Worm (Caenorhabditis elegans) whole organism, L4 larva: ENCODE measurements around the gene W06G6.20.

Source experiments
- D1046.2 ChIP-seq: fragments of 200-800 bp; sonication (Bioruptor generic); IDR thresholded peaks from 2 replicates; pipeline ENCODE4 v1.3.6; 2022; ENCODE audit warnings: missing genetic modification characterization, missing compliant biosample characterization
- F26F4.8 ChIP-seq: fragments of 200-800 bp; sonication (Bioruptor generic); conservative IDR thresholded peaks from 2 replicates; pipeline ENCODE4 v1.3.6; 2022; ENCODE audit warnings: missing genetic modification characterization, missing compliant biosample characterization
- F37D6.2 ChIP-seq: sonication (generic microtip); optimal IDR thresholded peaks from 2 replicates; lab custom pipeline; 2016; ENCODE audit warnings: mild to moderate bottlenecking, missing genetic modification characterization, missing compliant biosample characterization
- F49E8.2 ChIP-seq: sonication (generic microtip); optimal IDR thresholded peaks from 2 replicates; lab custom pipeline; 2016; ENCODE audit warnings: missing compliant biosample characterization, mild to moderate bottlenecking, missing genetic modification characterization, borderline replicate concordance
- Y105C5A.15 ChIP-seq: fragments of 200-800 bp; sonication (Bioruptor generic); IDR thresholded peaks from 2 replicates; pipeline ENCODE4 v1.3.6; 2022; ENCODE audit warnings: missing genetic modification characterization, missing compliant biosample characterization
- Y48G9A.11 ChIP-seq: fragments of 200-800 bp; sonication (Bioruptor generic); IDR thresholded peaks from 2 replicates; pipeline ENCODE4 v1.3.6; 2022; ENCODE audit warnings: missing genetic modification reagents, missing genetic modification characterization, missing compliant biosample characterization
- Y5F2A.4 ChIP-seq: fragments of 200-800 bp; sonication (Bioruptor generic); optimal IDR thresholded peaks from 2 replicates; lab custom pipeline; 2018; ENCODE audit warnings: mild to moderate bottlenecking, missing genetic modification characterization, missing compliant biosample characterization
- Y75B8A.6 ChIP-seq: fragments of 200-800 bp; sonication (Bioruptor generic); IDR thresholded peaks from 2 replicates; pipeline ENCODE4 v1.3.6; 2022; ENCODE audit warnings: missing genetic modification reagents, missing genetic modification characterization, missing compliant biosample characterization
- ZK546.5 ChIP-seq, 2 experiments: sonication (generic microtip); optimal IDR thresholded peaks; 2 replicates each; lab custom pipeline; 2017; ENCODE audit warnings: missing biosample characterization in 2 of 2, missing genetic modification characterization in 2 of 2
- attf-4 ChIP-seq: sonication (generic microtip); optimal IDR thresholded peaks from 3 replicates; lab custom pipeline; 2017; ENCODE audit warnings: missing biosample characterization, missing genetic modification characterization
- cey-2 ChIP-seq: sonication (generic microtip); optimal IDR thresholded peaks from 3 replicates; lab custom pipeline; 2017; ENCODE audit warnings: missing genetic modification characterization, mild to moderate bottlenecking, missing compliant biosample characterization, antibody characterized with exemption, borderline replicate concordance; ENCODE audit not compliant: insufficient read depth
- daf-12 ChIP-seq: fragments of 150-350 bp; optimal IDR thresholded peaks from 2 replicates; lab custom pipeline; 2014; ENCODE audit warnings: missing biosample characterization, missing genetic modification reagents, missing genetic modification characterization
- dpl-1 ChIP-seq: fragments of 150-350 bp; optimal IDR thresholded peaks from 2 replicates; lab custom pipeline; 2014; ENCODE audit warnings: missing biosample characterization, missing genetic modification reagents, missing genetic modification characterization
- duxl-1 ChIP-seq: sonication (generic microtip); optimal IDR thresholded peaks from 2 replicates; lab custom pipeline; 2016; ENCODE audit warnings: mild to moderate bottlenecking, missing genetic modification characterization, moderate library complexity, missing compliant biosample characterization; ENCODE audit not compliant: poor library complexity
- dve-1 ChIP-seq: sonication (generic microtip); optimal IDR thresholded peaks from 2 replicates; lab custom pipeline; 2017; ENCODE audit warnings: antibody characterized with exemption, mild to moderate bottlenecking, missing genetic modification characterization, missing compliant biosample characterization; ENCODE audit not compliant: insufficient read depth
- egl-43 ChIP-seq: fragments of 200-800 bp; sonication (Bioruptor generic); IDR thresholded peaks from 2 replicates; pipeline ENCODE4 v1.3.6; 2022; ENCODE audit warnings: missing genetic modification reagents, missing genetic modification characterization, missing compliant biosample characterization
- fkh-10 ChIP-seq: fragments of 150-350 bp; optimal IDR thresholded peaks from 2 replicates; lab custom pipeline; 2014; ENCODE audit warnings: missing biosample characterization, missing genetic modification reagents, missing genetic modification characterization
- hif-1 ChIP-seq, 2 experiments: sonication (generic microtip); optimal IDR thresholded peaks; 2 replicates each; lab custom pipeline; 2016 to 2017; ENCODE audit warnings: missing compliant biosample characterization in 2 of 2, missing genetic modification characterization in 2 of 2, missing genetic modification reagents in 2 of 2, missing genotype in 2 of 2, mild to moderate bottlenecking in 1 of 2
- hlh-30 ChIP-seq: sonication (generic microtip); optimal IDR thresholded peaks from 2 replicates; lab custom pipeline; 2017; ENCODE audit warnings: antibody characterized with exemption, mild to moderate bottlenecking, missing genetic modification characterization, missing compliant biosample characterization; ENCODE audit not compliant: insufficient read depth
- lim-7 ChIP-seq: fragments of 200-800 bp; sonication (Bioruptor generic); IDR thresholded peaks from 2 replicates; pipeline ENCODE4 v1.3.6; 2022; ENCODE audit warnings: missing genetic modification characterization, missing compliant biosample characterization
- lin-13 ChIP-seq: fragments of 150-350 bp; optimal IDR thresholded peaks from 2 replicates; lab custom pipeline; 2014; ENCODE audit warnings: missing biosample characterization, missing genetic modification reagents, missing genetic modification characterization
- lin-39 ChIP-seq: fragments of 150-350 bp; optimal IDR thresholded peaks from 2 replicates; lab custom pipeline; 2014; ENCODE audit warnings: missing biosample characterization, missing genetic modification reagents, missing genetic modification characterization
- lsy-2 ChIP-seq, 2 experiments: fragments of 150-350 bp in 1 of 2; sonication (generic microtip) in 1 of 2; optimal IDR thresholded peaks; 2 replicates each; lab custom pipeline; 2014 to 2017; ENCODE audit warnings: missing biosample characterization in 2 of 2, missing genetic modification characterization in 2 of 2
- madf-5 ChIP-seq, 2 experiments: fragments of 200-800 bp; sonication (Bioruptor generic); IDR thresholded peaks; 2 replicates each; pipeline ENCODE4 v1.3.6; 2022; ENCODE audit warnings: missing compliant biosample characterization in 2 of 2, missing genetic modification characterization in 2 of 2
- mep-1 ChIP-seq: fragments of 150-350 bp; sonication (generic microtip); optimal IDR thresholded peaks from 3 replicates; lab custom pipeline; 2014; ENCODE audit warnings: missing biosample characterization, missing genetic modification characterization
- mes-2 ChIP-seq: sonication (generic microtip); optimal IDR thresholded peaks from 2 replicates; lab custom pipeline; 2016; ENCODE audit warnings: missing genotype, mild to moderate bottlenecking, missing genetic modification characterization, missing compliant biosample characterization; ENCODE audit not compliant: poor library complexity, severe bottlenecking
- mxl-2 ChIP-seq: fragments of 200-800 bp; sonication (Bioruptor generic); conservative IDR thresholded peaks from 2 replicates; pipeline ENCODE4 v1.3.6; 2022; ENCODE audit warnings: missing genetic modification reagents, missing genetic modification characterization, missing compliant biosample characterization
- nhr-11 ChIP-seq: fragments of 150-350 bp; optimal IDR thresholded peaks from 2 replicates; lab custom pipeline; 2014; ENCODE audit warnings: missing biosample characterization, missing genetic modification characterization
- nhr-111 ChIP-seq: fragments of 200-800 bp; sonication (Bioruptor generic); optimal IDR thresholded peaks from 2 replicates; lab custom pipeline; 2018; ENCODE audit warnings: mild to moderate bottlenecking, missing genetic modification characterization, missing compliant biosample characterization
- nhr-41 ChIP-seq: fragments of 200-800 bp; sonication (Bioruptor generic); IDR thresholded peaks from 2 replicates; pipeline ENCODE4 v1.3.6; 2022; ENCODE audit warnings: missing genetic modification reagents, missing genetic modification characterization, missing compliant biosample characterization
- nhr-42 ChIP-seq: fragments of 200-800 bp; sonication (Bioruptor generic); IDR thresholded peaks from 2 replicates; pipeline ENCODE4 v1.3.6; 2022; ENCODE audit warnings: missing genetic modification characterization, missing compliant biosample characterization
- nhr-48 ChIP-seq: sonication (generic microtip); optimal IDR thresholded peaks from 2 replicates; lab custom pipeline; 2016; ENCODE audit warnings: mild to moderate bottlenecking, missing genetic modification characterization, missing compliant biosample characterization
- php-3 ChIP-seq: fragments of 200-800 bp; sonication (Bioruptor generic); IDR thresholded peaks from 2 replicates; pipeline ENCODE4 v1.3.6; 2022; ENCODE audit warnings: missing genetic modification reagents, missing genetic modification characterization, missing compliant biosample characterization
- pqm-1 ChIP-seq: sonication (generic microtip); optimal IDR thresholded peaks from 2 replicates; lab custom pipeline; 2017; ENCODE audit warnings: missing biosample characterization, missing genetic modification characterization
- rbr-2 ChIP-seq: sonication (generic microtip); optimal IDR thresholded peaks from 2 replicates; lab custom pipeline; 2016; ENCODE audit warnings: missing genotype, missing genetic modification characterization, missing compliant biosample characterization
- saeg-2 ChIP-seq: fragments of 200-800 bp; sonication (Bioruptor generic); IDR thresholded peaks from 2 replicates; pipeline ENCODE4 v1.3.6; 2022; ENCODE audit warnings: missing genetic modification reagents, missing genetic modification characterization, missing compliant biosample characterization
- set-16 ChIP-seq: fragments of 200-800 bp; sonication (Bioruptor generic); IDR thresholded peaks from 2 replicates; pipeline ENCODE4 v1.3.6; 2022; ENCODE audit warnings: missing genetic modification reagents, missing genetic modification characterization, missing compliant biosample characterization
- spr-1 ChIP-seq: sonication (generic microtip); optimal IDR thresholded peaks from 2 replicates; lab custom pipeline; 2016; ENCODE audit warnings: mild to moderate bottlenecking, missing genetic modification characterization, missing compliant biosample characterization
- spr-3 ChIP-seq: fragments of 200-800 bp; sonication (Bioruptor generic); optimal IDR thresholded peaks from 2 replicates; lab custom pipeline; 2018; ENCODE audit warnings: mild to moderate bottlenecking, missing genetic modification characterization, missing compliant biosample characterization
- unc-39 ChIP-seq: sonication (generic microtip); optimal IDR thresholded peaks from 2 replicates; lab custom pipeline; 2017; ENCODE audit warnings: missing biosample characterization, missing genetic modification characterization
- zag-1 ChIP-seq: fragments of 150-350 bp; optimal IDR thresholded peaks from 2 replicates; lab custom pipeline; 2014; ENCODE audit warnings: missing biosample characterization, missing genetic modification characterization
- zfp-2 ChIP-seq: sonication (generic microtip); optimal IDR thresholded peaks from 2 replicates; lab custom pipeline; 2016; ENCODE audit warnings: mild to moderate bottlenecking, missing genetic modification characterization, missing compliant biosample characterization
- zfp-3 ChIP-seq: fragments of 200-800 bp; sonication (Bioruptor generic); conservative IDR thresholded peaks from 2 replicates; pipeline ENCODE4 v1.3.6; 2022; ENCODE audit warnings: missing genetic modification reagents, missing genetic modification characterization, missing compliant biosample characterization
- zip-11 ChIP-seq: fragments of 200-800 bp; sonication (Bioruptor generic); IDR thresholded peaks from 2 replicates; pipeline ENCODE4 v1.3.6; 2022; ENCODE audit warnings: missing genetic modification characterization, missing compliant biosample characterization

W06G6.20 gene

DNA sequence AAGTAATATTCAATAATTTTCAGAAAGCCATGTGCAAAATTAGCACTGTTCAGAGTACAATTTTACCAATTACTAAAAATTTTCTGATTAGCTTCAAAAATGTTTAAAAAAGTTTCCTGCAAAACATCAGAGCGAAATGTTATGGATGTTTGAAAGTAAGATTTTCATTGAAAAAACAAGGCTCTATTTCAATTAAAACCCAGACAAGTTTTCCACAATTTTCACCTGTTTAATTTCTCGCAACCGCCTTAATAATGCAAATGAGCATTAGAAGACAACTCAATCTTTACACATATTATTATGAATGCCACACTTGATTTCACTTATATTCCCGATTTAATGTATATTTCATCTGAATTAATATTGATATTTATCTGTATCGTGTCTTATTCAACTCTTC lies 46.4 kb upstream of the W06G6.20 start, which contains the start of gene srz-101:
Gene srz-101 (plus strand): TSS at position 301 of the 400 bp plus-strand sequence.
- TF ChIP-seq pqm-1 (no peak), nhr-42 (GFP tag; lab: Robert Waterston, UW) (no peak), D1046.2 (GFP tag; lab: Robert Waterston, UW) (no peak), spr-3 (GFP tag; lab: Kevin White, UChicago) (no peak), nhr-48 (tag; lab: Kevin White, UChicago) (no peak), Y75B8A.6 (GFP tag; lab: Robert Waterston, UW) (no peak), php-3 (GFP tag; lab: Robert Waterston, UW) (no peak), unc-39 (tag; lab: Kevin White, UChicago) (no peak), rbr-2 (tag; lab: Kevin White, UChicago) (no peak), lin-39 (tag; lab: Kevin White, UChicago) (no peak), daf-12 (tag; lab: Kevin White, UChicago) (no peak), Y48G9A.11 (GFP tag; lab: Robert Waterston, UW) (no peak), hlh-30 (no peak), mes-2 (tag; lab: Kevin White, UChicago) (no peak), nhr-41 (no peak), zfp-2 (tag; lab: Kevin White, UChicago) (no peak)

DNA sequence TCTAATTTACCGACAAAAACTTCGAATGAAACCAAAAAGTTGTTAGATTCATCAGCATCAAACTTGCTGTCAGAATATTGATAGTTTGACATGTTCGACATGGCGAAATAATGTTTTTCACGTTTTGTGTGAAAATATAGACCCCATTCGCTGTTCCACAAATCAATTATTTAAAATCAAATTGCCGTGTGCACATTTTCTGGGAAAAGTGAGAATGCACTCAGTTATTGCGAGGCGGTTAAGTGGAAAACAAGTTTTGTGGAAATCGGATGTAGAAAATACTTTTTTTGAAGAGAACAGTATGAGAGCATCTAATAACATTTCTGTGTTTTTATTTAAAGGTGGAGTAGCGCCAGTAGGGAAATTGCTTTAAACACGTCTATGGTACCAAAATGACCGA lies 45.6 kb upstream of the W06G6.20 start, which contains the start of gene srw-42:
Gene srw-42 (minus strand): TSS at position 101 of the 400 bp plus-strand sequence.
- TF ChIP-seq duxl-1 (tag; lab: Kevin White, UChicago), result no peak
- TF ChIP-seq ZK546.5 (tag; optimal IDR thresholded peaks at IDR 0.05; lab: Kevin White, UChicago), result no peak
- TF ChIP-seq zag-1 (tag; lab: Kevin White, UChicago), result no peak
- no peak for TF ChIP-seq F26F4.8 (GFP tag; lab: Robert Waterston, UW)
- TF ChIP-seq F37D6.2 (tag; lab: Kevin White, UChicago), result no peak
- no peak for TF ChIP-seq madf-5 (GFP tag; IDR thresholded peaks at IDR 0.05; lab: Robert Waterston, UW)
- TF ChIP-seq attf-4 (tag; lab: Kevin White, UChicago), result no peak
- no peak for TF ChIP-seq dpl-1 (GFP tag; lab: Kevin White, UChicago)
- no peak for TF ChIP-seq mxl-2
- no peak for TF ChIP-seq spr-1
- TF ChIP-seq Y5F2A.4, result no peak

DNA sequence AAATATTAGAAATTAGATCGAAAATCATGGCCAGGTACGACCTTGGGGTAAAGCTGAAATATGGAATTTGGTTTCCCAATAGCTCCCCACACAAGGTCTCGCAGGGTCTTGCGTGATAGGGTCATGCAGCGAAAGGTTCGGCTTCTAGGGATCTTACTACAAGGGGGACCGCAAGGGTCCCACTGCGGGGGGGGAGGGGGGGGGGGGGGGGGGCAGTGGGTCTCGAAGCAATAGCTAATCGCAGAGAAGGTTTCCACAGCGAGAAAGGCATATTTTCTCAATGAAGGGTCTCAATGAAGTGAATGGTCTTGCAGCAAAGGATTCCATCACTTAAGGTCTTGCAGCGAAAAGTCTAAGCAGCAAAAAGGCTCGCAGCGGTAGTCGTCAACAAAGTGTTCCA lies 44.8 kb upstream of the W06G6.20 start:
- TF ChIP-seq set-16 (GFP tag; lab: Robert Waterston, UW) (peak; percentile 92), unc-39 (tag; lab: Kevin White, UChicago) (no peak), hif-1 (tag; optimal IDR thresholded peaks at IDR 0.05; lab: Kevin White, UChicago) (no peak)

DNA sequence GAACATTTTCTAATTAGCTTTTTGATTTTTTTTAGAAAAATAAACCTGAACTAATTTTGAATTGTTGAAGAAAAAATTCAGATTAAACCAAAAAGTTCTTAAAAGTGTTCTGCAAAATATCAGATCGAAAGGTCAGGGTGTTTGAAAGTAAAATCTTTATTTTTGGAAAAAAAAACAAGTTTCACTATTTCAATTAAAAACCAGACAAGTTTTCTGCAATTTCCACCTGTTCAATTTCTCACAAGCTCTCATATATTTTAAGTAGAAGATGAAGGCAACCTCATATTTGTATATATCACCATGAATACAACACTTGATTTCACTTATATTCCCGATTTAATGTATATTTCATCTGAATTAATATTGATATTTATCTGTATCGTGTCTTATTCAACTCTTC lies 39.1 kb upstream of the W06G6.20 start, which contains the start of gene srz-102:
Gene srz-102 (plus strand): TSS at position 301 of the 400 bp plus-strand sequence.
- TF ChIP-seq dve-1 (tag; lab: Kevin White, UChicago) (no peak), nhr-111 (GFP tag; lab: Kevin White, UChicago) (no peak), lin-13 (GFP tag; lab: Kevin White, UChicago) (no peak), zfp-3 (GFP tag; lab: Robert Waterston, UW) (no peak), fkh-10 (no peak), zip-11 (GFP tag; lab: Robert Waterston, UW) (no peak), saeg-2 (GFP tag; lab: Robert Waterston, UW) (no peak), Y105C5A.15 (no peak), mep-1 (tag; lab: Kevin White, UChicago) (no peak), lim-7 (no peak), nhr-11 (no peak), hif-1 (tag; optimal IDR thresholded peaks at IDR 0.05; lab: Kevin White, UChicago) (no peak), cey-2 (tag; lab: Kevin White, UChicago) (no peak), F49E8.2 (tag; lab: Kevin White, UChicago) (no peak), F26F4.8 (GFP tag; lab: Robert Waterston, UW) (no peak), egl-43 (no peak), mxl-2 (no peak), lsy-2 (tag; optimal IDR thresholded peaks at IDR 0.05; lab: Kevin White, UChicago) (no peak)
